Fruit fly (Drosophila melanogaster) whole organism, embryonic: ENCODE results near the gene ssp.

Source experiments
- Antp ChIP-seq: fragments of 200-800 bp; sonication (Bioruptor generic); optimal IDR thresholded peaks from 3 replicates; lab custom pipeline; 2016; ENCODE audit warnings: missing biosample characterization, missing genetic modification characterization
- Bgb ChIP-seq: fragments of 200-800 bp; sonication (Bioruptor generic); IDR thresholded peaks from 2 replicates; pipeline ENCODE4 v1.3.6; 2022; ENCODE audit warnings: missing biosample characterization, missing genetic modification characterization; ENCODE audit not compliant: partially characterized antibody
- Blimp-1 ChIP-seq: fragments of 200-800 bp; sonication (Bioruptor generic); optimal IDR thresholded peaks from 3 replicates; lab custom pipeline; 2018; ENCODE audit warnings: missing biosample characterization, missing genetic modification characterization, mild to moderate bottlenecking, moderate library complexity, missing genetic modification reagents
- CG10209 ChIP-seq: fragments of 200-800 bp; sonication (Bioruptor generic); optimal IDR thresholded peaks from 3 replicates; lab custom pipeline; 2017; ENCODE audit warnings: missing biosample characterization, mild to moderate bottlenecking, missing genetic modification characterization, missing genetic modification reagents
- CG1024 ChIP-seq: fragments of 200-800 bp; sonication (Bioruptor generic); IDR thresholded peaks from 2 replicates; pipeline ENCODE4 v1.3.6; 2022; ENCODE audit warnings: missing biosample characterization, missing genetic modification characterization
- CG10274 ChIP-seq: fragments of 200-800 bp; sonication (Bioruptor generic); optimal IDR thresholded peaks from 3 replicates; lab custom pipeline; 2017; ENCODE audit warnings: missing biosample characterization, mild to moderate bottlenecking, missing genetic modification characterization
- CG10321 ChIP-seq: fragments of 200-800 bp; sonication (Bioruptor generic); IDR thresholded peaks from 2 replicates; pipeline ENCODE4 v1.3.6; 2022; ENCODE audit warnings: missing biosample characterization, missing genetic modification characterization
- CG11456 ChIP-seq: fragments of 200-800 bp; sonication (Bioruptor generic); IDR thresholded peaks from 3 replicates; pipeline ENCODE4 v1.3.6; 2022; ENCODE audit warnings: missing biosample characterization, missing genetic modification characterization
- CG12744 ChIP-seq: fragments of 200-800 bp; sonication (Bioruptor generic); optimal IDR thresholded peaks from 2 replicates; lab custom pipeline; 2016; ENCODE audit warnings: missing biosample characterization, missing genetic modification characterization
- CG12942 ChIP-seq: fragments of 200-800 bp; sonication (Bioruptor generic); optimal IDR thresholded peaks from 3 replicates; lab custom pipeline; 2016; ENCODE audit warnings: missing biosample characterization, missing genetic modification characterization
- CG13287 ChIP-seq: fragments of 200-800 bp; sonication (Bioruptor generic); IDR thresholded peaks from 2 replicates; pipeline ENCODE4 v1.3.6; 2022; ENCODE audit warnings: missing biosample characterization, missing genetic modification characterization; ENCODE audit not compliant: partially characterized antibody
- CG14441 ChIP-seq: fragments of 200-800 bp; sonication (Bioruptor generic); IDR thresholded peaks from 2 replicates; pipeline ENCODE4 v1.3.6; 2022; ENCODE audit warnings: missing biosample characterization, missing genetic modification characterization
- CG1602 ChIP-seq: fragments of 200-800 bp; sonication (Bioruptor generic); optimal IDR thresholded peaks from 3 replicates; lab custom pipeline; 2016; ENCODE audit warnings: missing biosample characterization, missing genetic modification characterization
- CG16863 ChIP-seq: fragments of 200-800 bp; sonication (Bioruptor generic); optimal IDR thresholded peaks from 3 replicates; lab custom pipeline; 2016; ENCODE audit warnings: missing biosample characterization, missing genetic modification characterization
- CG17385 ChIP-seq: fragments of 200-800 bp; sonication (Bioruptor generic); optimal IDR thresholded peaks from 3 replicates; lab custom pipeline; 2018; ENCODE audit warnings: missing biosample characterization, mild to moderate bottlenecking, missing genetic modification characterization
- CG17802 ChIP-seq: fragments of 200-800 bp; sonication (Bioruptor generic); optimal IDR thresholded peaks from 2 replicates; lab custom pipeline; 2018; ENCODE audit warnings: missing biosample characterization, mild to moderate bottlenecking, missing genetic modification characterization, moderate library complexity
- CG18262 ChIP-seq: fragments of 200-800 bp; optimal IDR thresholded peaks from 3 replicates; lab custom pipeline; 2019; ENCODE audit warnings: missing biosample characterization, mild to moderate bottlenecking, missing genetic modification characterization, moderate library complexity
- CG18476 ChIP-seq: fragments of 200-800 bp; sonication (Bioruptor generic); optimal IDR thresholded peaks from 2 replicates; lab custom pipeline; 2016; ENCODE audit warnings: missing biosample characterization, mild to moderate bottlenecking, missing genetic modification characterization
- CG30020 ChIP-seq: fragments of 200-800 bp; optimal IDR thresholded peaks from 2 replicates; lab custom pipeline; 2019; ENCODE audit warnings: missing biosample characterization, mild to moderate bottlenecking, missing genetic modification characterization, moderate library complexity
- CG3163 ChIP-seq: fragments of 200-800 bp; sonication (Bioruptor generic); optimal IDR thresholded peaks from 3 replicates; lab custom pipeline; 2016; ENCODE audit warnings: missing biosample characterization, missing genetic modification characterization
- CG33557 ChIP-seq: fragments of 200-800 bp; sonication (Bioruptor generic); optimal IDR thresholded peaks from 2 replicates; lab custom pipeline; 2019; ENCODE audit warnings: missing biosample characterization, mild to moderate bottlenecking, missing genetic modification characterization, moderate library complexity
- CG4360 ChIP-seq: fragments of 200-800 bp; sonication (Bioruptor generic); IDR thresholded peaks from 2 replicates; pipeline ENCODE4 v1.3.6; 2022; ENCODE audit warnings: missing biosample characterization, missing genetic modification characterization
- CG4820 ChIP-seq: fragments of 200-800 bp; sonication (Bioruptor generic); optimal IDR thresholded peaks from 3 replicates; lab custom pipeline; 2016; ENCODE audit warnings: missing biosample characterization, missing genetic modification characterization
- CG6813 ChIP-seq: fragments of 200-800 bp; sonication (Bioruptor generic); optimal IDR thresholded peaks from 2 replicates; lab custom pipeline; 2017; ENCODE audit warnings: missing biosample characterization, missing genetic modification characterization, mild to moderate bottlenecking, moderate library complexity, missing genetic modification reagents
- CG8281 ChIP-seq: fragments of 200-800 bp; sonication (Bioruptor generic); optimal IDR thresholded peaks from 2 replicates; lab custom pipeline; 2018; ENCODE audit warnings: missing biosample characterization, mild to moderate bottlenecking, missing genetic modification characterization, moderate library complexity
- CG8944 ChIP-seq: fragments of 200-800 bp; sonication (Bioruptor generic); optimal IDR thresholded peaks from 3 replicates; lab custom pipeline; 2016; ENCODE audit warnings: missing biosample characterization, missing genetic modification characterization
- CG9932 ChIP-seq: fragments of 200-800 bp; sonication (Bioruptor generic); IDR thresholded peaks from 2 replicates; pipeline ENCODE4 v1.3.6; 2022; ENCODE audit warnings: missing biosample characterization, missing genetic modification characterization
- Chrac-16 ChIP-seq: fragments of 200-800 bp; sonication (Bioruptor generic); optimal IDR thresholded peaks from 3 replicates; lab custom pipeline; 2016; ENCODE audit warnings: missing biosample characterization, missing genetic modification characterization
- Dek ChIP-seq: fragments of 200-800 bp; sonication (Bioruptor generic); optimal IDR thresholded peaks from 3 replicates; lab custom pipeline; 2019; ENCODE audit warnings: missing biosample characterization, mild to moderate bottlenecking, missing genetic modification characterization, moderate library complexity
- E2f2 ChIP-seq: fragments of 200-800 bp; sonication (Bioruptor generic); IDR thresholded peaks from 2 replicates; pipeline ENCODE4 v1.3.6; 2022; ENCODE audit warnings: missing biosample characterization, missing genetic modification characterization
- Fer1 ChIP-seq: fragments of 200-800 bp; sonication (Bioruptor generic); optimal IDR thresholded peaks from 2 replicates; lab custom pipeline; 2017; ENCODE audit warnings: missing biosample characterization, mild to moderate bottlenecking, missing genetic modification characterization
- Gsc ChIP-seq: fragments of 200-800 bp; sonication (Bioruptor generic); IDR thresholded peaks from 2 replicates; pipeline ENCODE4 v1.3.6; 2022; ENCODE audit warnings: missing biosample characterization, missing genetic modification characterization
- NC2α ChIP-seq: fragments of 200-800 bp; sonication (Bioruptor generic); optimal IDR thresholded peaks from 2 replicates; lab custom pipeline; 2016; ENCODE audit warnings: missing biosample characterization, missing genetic modification characterization
- Sin3A ChIP-seq: fragments of >200 bp; optimal IDR thresholded peaks from 2 replicates; lab custom pipeline; 2018
- bab2 ChIP-seq: fragments of 200-800 bp; sonication (Bioruptor generic); optimal IDR thresholded peaks from 2 replicates; lab custom pipeline; 2016; ENCODE audit warnings: missing biosample characterization, missing genetic modification characterization
- bcd ChIP-seq: fragments of 200-800 bp; sonication (Bioruptor generic); optimal IDR thresholded peaks from 2 replicates; lab custom pipeline; 2017; ENCODE audit warnings: missing biosample characterization, mild to moderate bottlenecking, missing genetic modification characterization
- croc ChIP-seq: fragments of 200-800 bp; sonication (Bioruptor generic); conservative IDR thresholded peaks from 3 replicates; pipeline ENCODE4 v1.3.6; 2022; ENCODE audit warnings: missing biosample characterization, missing genetic modification characterization
- dati ChIP-seq: fragments of 200-800 bp; sonication (Bioruptor generic); IDR thresholded peaks from 2 replicates; pipeline ENCODE4 v1.3.6; 2022; ENCODE audit warnings: missing biosample characterization, missing genetic modification characterization
- dysf ChIP-seq: fragments of 200-800 bp; sonication (Bioruptor generic); IDR thresholded peaks from 3 replicates; pipeline ENCODE4 v1.3.6; 2022; ENCODE audit warnings: missing biosample characterization, missing genetic modification characterization
- en ChIP-seq: fragments of 200-800 bp; sonication (Bioruptor generic); optimal IDR thresholded peaks from 2 replicates; lab custom pipeline; 2016; ENCODE audit warnings: missing biosample characterization, missing genetic modification characterization
- esg ChIP-seq: fragments of 200-800 bp; sonication (Bioruptor generic); conservative IDR thresholded peaks from 2 replicates; pipeline ENCODE4 v1.3.6; 2022; ENCODE audit warnings: missing biosample characterization, missing genetic modification characterization
- ftz-f1 ChIP-seq: fragments of 200-800 bp; sonication (Bioruptor generic); optimal IDR thresholded peaks from 2 replicates; lab custom pipeline; 2016; ENCODE audit warnings: missing biosample characterization, missing genetic modification characterization
- fu2 ChIP-seq: fragments of 200-800 bp; sonication (Bioruptor generic); optimal IDR thresholded peaks from 2 replicates; lab custom pipeline; 2016; ENCODE audit warnings: missing biosample characterization, missing genetic modification characterization
- grn ChIP-seq: fragments of 200-800 bp; sonication (Bioruptor generic); optimal IDR thresholded peaks from 3 replicates; lab custom pipeline; 2017; ENCODE audit warnings: missing biosample characterization, missing genetic modification characterization
- jumu ChIP-seq: fragments of 200-800 bp; sonication (Bioruptor generic); optimal IDR thresholded peaks from 3 replicates; lab custom pipeline; 2016; ENCODE audit warnings: missing biosample characterization, missing genetic modification characterization
- lov ChIP-seq, 2 experiments: fragments of 200-800 bp in 1 of 2; fragments of >200 bp in 1 of 2; sonication (Bioruptor generic) in 1 of 2; IDR thresholded peaks in 1 of 2; optimal IDR thresholded peaks in 1 of 2; 2 replicates in 1 of 2; 3 replicates in 1 of 2; pipeline versions ENCODE4 v1.3.6 to Lab custom; 2017 to 2022; ENCODE audit warnings: missing biosample characterization in 1 of 2, missing genetic modification characterization in 1 of 2
- nmo ChIP-seq: fragments of 200-800 bp; sonication (Bioruptor generic); optimal IDR thresholded peaks from 2 replicates; lab custom pipeline; 2018; ENCODE audit warnings: missing biosample characterization, mild to moderate bottlenecking, missing genetic modification characterization, moderate library complexity
- ranshi ChIP-seq: fragments of 200-800 bp; sonication (Bioruptor generic); IDR thresholded peaks from 2 replicates; pipeline ENCODE4 v1.3.6; 2022; ENCODE audit warnings: missing biosample characterization, missing genetic modification characterization
- repo ChIP-seq: fragments of 200-800 bp; sonication (Bioruptor generic); optimal IDR thresholded peaks from 2 replicates; lab custom pipeline; 2016; ENCODE audit warnings: missing biosample characterization, missing genetic modification characterization

Gene ssp

dm6 chr3L:12081679-12082520 is 36.2 kb upstream of the ssp start, which contains the start of gene Sema5c (continued):
- TF ChIP-seq CG1024 (GFP tag; lab: Robert Waterston, UW) (0 out of 2 replicates have a peak, but pooled peaks have one; percentile 29), CG11456 (GFP tag; lab: Robert Waterston, UW) (peak; percentile 64; the same call in 1 of the 3 replicates), fu2 (GFP tag; lab: Kevin White, UChicago) (no peak), jumu (GFP tag; lab: Kevin White, UChicago) (no peak), CG13287 (peak; percentile 57; the same call in 1 of the 2 replicates), E2f2 (GFP tag; lab: Robert Waterston, UW) (no peak; the same call in 1 of the 2 replicates), CG10274 (peak; percentile 38), CG33557 (peak; percentile 71), en (GFP tag; lab: Kevin White, UChicago) (no peak), Bgb (GFP tag; lab: Robert Waterston, UW) (peak; percentile 53; the same call in 1 of the 2 replicates), CG12744 (GFP tag; lab: Kevin White, UChicago) (peak; percentile 11), Gsc (GFP tag; lab: Robert Waterston, UW) (no peak), CG17385 (GFP tag; lab: Kevin White, UChicago) (peak; percentile 66), CG12942 (GFP tag; lab: Kevin White, UChicago) (peak; percentile 26), CG10209 (GFP tag; lab: Kevin White, UChicago) (peak; percentile 76), grn (GFP tag; lab: Kevin White, UChicago) (peak; percentile 87), ranshi (GFP tag; lab: Robert Waterston, UW) (peak; percentile 63), nmo (GFP tag; lab: Kevin White, UChicago) (peak; percentile 88), CG8281 (tag; lab: Kevin White, UChicago) (peak; percentile 10), CG30020 (tag; lab: Kevin White, UChicago) (peak; percentile 45), bcd (GFP tag; lab: Kevin White, UChicago) (peak; percentile 74), repo (GFP tag; lab: Kevin White, UChicago) (no peak), CG16863 (GFP tag; lab: Kevin White, UChicago) (no peak), croc (GFP tag; lab: Robert Waterston, UW) (peak; percentile 51; the same call in 2 of the 3 replicates), CG8944 (GFP tag; lab: Kevin White, UChicago) (no peak), CG18262 (tag; lab: Kevin White, UChicago) (peak; percentile 95), Blimp-1 (GFP tag; lab: Kevin White, UChicago) (peak; percentile 54), Fer1 (peak; percentile 37), CG3163 (GFP tag; lab: Kevin White, UChicago) (peak; percentile 88), CG17802 (no peak), CG1602 (GFP tag; lab: Kevin White, UChicago) (peak; percentile 69), dati (GFP tag; lab: Robert Waterston, UW) (no peak), Antp (GFP tag; lab: Kevin White, UChicago) (peak; percentile 17), CG18476 (no peak), CG4360 (GFP tag; lab: Robert Waterston, UW) (peak; percentile 68; the same call in 1 of the 2 replicates), CG10321 (GFP tag; lab: Robert Waterston, UW) (no peak), lov (optimal IDR thresholded peaks at IDR 0.05; lab: Kevin White, UChicago) (no peak), lov (GFP tag; IDR thresholded peaks at IDR 0.05; lab: Robert Waterston, UW) (peak; percentile 82; the same call in 2 of the 3 replicates), NC2α (GFP tag; lab: Kevin White, UChicago) (no peak), bab2 (peak; percentile 39), ftz-f1 (GFP tag; lab: Kevin White, UChicago) (peak; percentile 58), Sin3A (lab: Kevin White, UChicago) (no peak), CG9932 (GFP tag; lab: Robert Waterston, UW) (peak; percentile 55), CG6813 (GFP tag; lab: Kevin White, UChicago) (peak; percentile 47), dysf (GFP tag; lab: Robert Waterston, UW) (peak; percentile 44), Dek (peak; percentile 49), Chrac-16 (GFP tag; lab: Kevin White, UChicago) (peak; percentile 52), CG4820 (GFP tag; lab: Kevin White, UChicago) (peak; percentile 42), CG14441 (GFP tag; lab: Robert Waterston, UW) (peak; percentile 56), esg (GFP tag; lab: Robert Waterston, UW) (peak; percentile 49)
